Fruit fly (Drosophila melanogaster) whole organism, embryonic: ENCODE data around the gene CCAP.

Experiments
- Asciz ChIP-seq: fragments of 200-800 bp; sonication (Bioruptor generic); optimal IDR thresholded peaks from 2 replicates; lab custom pipeline; 2017; ENCODE audit warnings: missing biosample characterization, mild to moderate bottlenecking, missing genetic modification characterization, missing genetic modification reagents
- Atf6 ChIP-seq: fragments of 200-800 bp; sonication (Bioruptor generic); IDR thresholded peaks from 2 replicates; pipeline ENCODE4 v1.3.6; 2022; ENCODE audit warnings: missing biosample characterization, missing genetic modification characterization
- B-H1 ChIP-seq: fragments of 200-800 bp; sonication (Bioruptor generic); IDR thresholded peaks from 3 replicates; pipeline ENCODE4 v1.3.6; 2022; ENCODE audit warnings: missing biosample characterization, missing genetic modification characterization
- C15 ChIP-seq: fragments of 200-800 bp; sonication (Bioruptor generic); IDR thresholded peaks from 3 replicates; pipeline ENCODE4 v1.3.6; 2022; ENCODE audit warnings: missing biosample characterization, missing genetic modification characterization
- CG10209 ChIP-seq: fragments of 200-800 bp; sonication (Bioruptor generic); optimal IDR thresholded peaks from 3 replicates; lab custom pipeline; 2017; ENCODE audit warnings: missing biosample characterization, mild to moderate bottlenecking, missing genetic modification characterization, missing genetic modification reagents
- CG10979 ChIP-seq: fragments of 200-800 bp; sonication (Bioruptor generic); optimal IDR thresholded peaks from 2 replicates; lab custom pipeline; 2018; ENCODE audit warnings: missing biosample characterization, mild to moderate bottlenecking, missing genetic modification characterization, moderate library complexity
- CG11093 ChIP-seq: fragments of 200-800 bp; sonication (Bioruptor generic); IDR thresholded peaks from 3 replicates; pipeline ENCODE4 v1.3.6; 2022; ENCODE audit warnings: missing biosample characterization, missing genetic modification characterization
- CG14441 ChIP-seq: fragments of 200-800 bp; sonication (Bioruptor generic); IDR thresholded peaks from 2 replicates; pipeline ENCODE4 v1.3.6; 2022; ENCODE audit warnings: missing biosample characterization, missing genetic modification characterization
- CG14860 ChIP-seq: fragments of 200-800 bp; sonication (Bioruptor generic); IDR thresholded peaks from 3 replicates; pipeline ENCODE4 v1.3.6; 2022; ENCODE audit warnings: missing biosample characterization, missing genetic modification characterization; ENCODE audit not compliant: partially characterized antibody
- CG14965 ChIP-seq: fragments of 200-800 bp; sonication (Bioruptor generic); optimal IDR thresholded peaks from 2 replicates; lab custom pipeline; 2016; ENCODE audit warnings: missing biosample characterization, missing genetic modification characterization, borderline replicate concordance
- CG15011 ChIP-seq: fragments of 200-800 bp; sonication (Bioruptor generic); optimal IDR thresholded peaks from 3 replicates; lab custom pipeline; 2018; ENCODE audit warnings: missing biosample characterization, mild to moderate bottlenecking, missing genetic modification characterization
- CG1529 ChIP-seq: fragments of 200-800 bp; sonication (Bioruptor generic); optimal IDR thresholded peaks from 3 replicates; lab custom pipeline; 2018; ENCODE audit warnings: missing biosample characterization, missing genetic modification characterization
- CG16863 ChIP-seq: fragments of 200-800 bp; sonication (Bioruptor generic); optimal IDR thresholded peaks from 3 replicates; lab custom pipeline; 2016; ENCODE audit warnings: missing biosample characterization, missing genetic modification characterization
- CG2129 ChIP-seq: fragments of 200-800 bp; sonication (Bioruptor generic); IDR thresholded peaks from 2 replicates; pipeline ENCODE4 v1.3.6; 2022; ENCODE audit warnings: missing biosample characterization, missing genetic modification characterization; ENCODE audit not compliant: partially characterized antibody
- CG2712 ChIP-seq: fragments of 200-800 bp; optimal IDR thresholded peaks from 3 replicates; lab custom pipeline; 2019; ENCODE audit warnings: missing biosample characterization, mild to moderate bottlenecking, missing genetic modification characterization, moderate library complexity
- CG4617 ChIP-seq: fragments of 200-800 bp; sonication (Bioruptor generic); optimal IDR thresholded peaks from 3 replicates; lab custom pipeline; 2016; ENCODE audit warnings: missing biosample characterization, missing genetic modification characterization, borderline replicate concordance
- CG6254 ChIP-seq: fragments of 200-800 bp; sonication (Bioruptor generic); optimal IDR thresholded peaks from 3 replicates; lab custom pipeline; 2017; ENCODE audit warnings: mild to moderate bottlenecking, missing biosample characterization, missing genetic modification reagents, missing genetic modification characterization
- CG6765 ChIP-seq: fragments of 200-800 bp; sonication (Bioruptor generic); optimal IDR thresholded peaks from 3 replicates; lab custom pipeline; 2017; ENCODE audit warnings: missing biosample characterization, mild to moderate bottlenecking, missing genetic modification characterization
- CG6854 ChIP-seq: fragments of 200-800 bp; sonication (Bioruptor generic); optimal IDR thresholded peaks from 3 replicates; lab custom pipeline; 2017; ENCODE audit warnings: missing biosample characterization, mild to moderate bottlenecking, missing genetic modification characterization
- CG7963 ChIP-seq: fragments of 200-800 bp; sonication (Bioruptor generic); IDR thresholded peaks from 3 replicates; pipeline ENCODE4 v1.3.6; 2022; ENCODE audit warnings: missing biosample characterization, missing genetic modification characterization; ENCODE audit not compliant: partially characterized antibody
- CG8089 ChIP-seq: fragments of 200-800 bp; sonication (Bioruptor generic); optimal IDR thresholded peaks from 3 replicates; lab custom pipeline; 2016; ENCODE audit warnings: missing biosample characterization, missing genetic modification characterization
- CG8765 ChIP-seq: fragments of 200-800 bp; sonication (Bioruptor generic); IDR thresholded peaks from 2 replicates; pipeline ENCODE4 v1.3.6; 2022; ENCODE audit warnings: missing biosample characterization, missing genetic modification characterization
- CG8924 ChIP-seq: fragments of 200-800 bp; optimal IDR thresholded peaks from 3 replicates; lab custom pipeline; 2019; ENCODE audit warnings: missing biosample characterization, mild to moderate bottlenecking, missing genetic modification characterization, moderate library complexity
- CkIIα-i1 ChIP-seq: fragments of 200-800 bp; sonication (Bioruptor generic); IDR thresholded peaks from 2 replicates; pipeline ENCODE4 v1.3.6; 2022; ENCODE audit warnings: missing biosample characterization, missing genetic modification characterization
- D19A ChIP-seq: fragments of 200-800 bp; optimal IDR thresholded peaks from 3 replicates; lab custom pipeline; 2019; ENCODE audit warnings: missing biosample characterization, mild to moderate bottlenecking, missing genetic modification characterization, moderate library complexity
- Dp ChIP-seq: fragments of 200-800 bp; sonication (Bioruptor generic); optimal IDR thresholded peaks from 2 replicates; lab custom pipeline; 2018; ENCODE audit warnings: missing biosample characterization, mild to moderate bottlenecking, missing genetic modification characterization, moderate library complexity
- Eip74EF ChIP-seq, 2 experiments: fragments of 200-800 bp in 1 of 2; fragments of >200 bp in 1 of 2; sonication (Bioruptor generic) in 1 of 2; optimal IDR thresholded peaks; 2 replicates each; lab custom pipeline; 2017 to 2019; ENCODE audit warnings: missing biosample characterization in 2 of 2, missing genetic modification characterization in 2 of 2, mild to moderate bottlenecking in 1 of 2, moderate library complexity in 1 of 2
- HLH3B ChIP-seq: fragments of 200-800 bp; sonication (Bioruptor generic); IDR thresholded peaks from 2 replicates; pipeline ENCODE4 v1.3.6; 2022; ENCODE audit warnings: missing biosample characterization, missing genetic modification characterization
- Hmr ChIP-seq: fragments of 200-800 bp; sonication (Bioruptor generic); optimal IDR thresholded peaks from 3 replicates; lab custom pipeline; 2017; ENCODE audit warnings: mild to moderate bottlenecking, missing biosample characterization, missing genetic modification reagents, missing genetic modification characterization
- Hsf ChIP-seq: fragments of 200-800 bp; sonication (Bioruptor generic); optimal IDR thresholded peaks from 3 replicates; lab custom pipeline; 2016; ENCODE audit warnings: missing biosample characterization, missing genetic modification characterization
- Lim3 ChIP-seq: fragments of 200-800 bp; sonication (Bioruptor generic); IDR thresholded peaks from 2 replicates; pipeline ENCODE4 v1.3.6; 2022; ENCODE audit warnings: missing biosample characterization, missing genetic modification characterization
- Sry-δ ChIP-seq: fragments of 200-800 bp; sonication (Bioruptor generic); optimal IDR thresholded peaks from 2 replicates; lab custom pipeline; 2016; ENCODE audit warnings: missing biosample characterization, missing genetic modification characterization
- Ssrp ChIP-seq: fragments of 200-800 bp; sonication (Bioruptor generic); optimal IDR thresholded peaks from 2 replicates; lab custom pipeline; 2018; ENCODE audit warnings: missing biosample characterization, mild to moderate bottlenecking, missing genetic modification characterization, moderate library complexity
- TFAM ChIP-seq: fragments of 200-800 bp; sonication (Bioruptor generic); optimal IDR thresholded peaks from 2 replicates; lab custom pipeline; 2017; ENCODE audit warnings: missing biosample characterization, missing genetic modification characterization, inconsistent platforms
- ara ChIP-seq: fragments of 200-800 bp; sonication (Bioruptor generic); IDR thresholded peaks from 2 replicates; pipeline ENCODE4 v1.3.6; 2022; ENCODE audit warnings: missing biosample characterization, missing genetic modification characterization
- btn ChIP-seq: fragments of 200-800 bp; sonication (Bioruptor generic); optimal IDR thresholded peaks from 2 replicates; lab custom pipeline; 2016; ENCODE audit warnings: missing biosample characterization, missing genetic modification characterization
- caup ChIP-seq: fragments of 200-800 bp; sonication (Bioruptor generic); optimal IDR thresholded peaks from 3 replicates; lab custom pipeline; 2017; ENCODE audit warnings: missing biosample characterization, mild to moderate bottlenecking, missing genetic modification characterization, moderate library complexity; ENCODE audit not compliant: severe bottlenecking
- esg ChIP-seq: fragments of 200-800 bp; sonication (Bioruptor generic); conservative IDR thresholded peaks from 2 replicates; pipeline ENCODE4 v1.3.6; 2022; ENCODE audit warnings: missing biosample characterization, missing genetic modification characterization
- ewg ChIP-seq: fragments of 200-800 bp; sonication (Bioruptor generic); optimal IDR thresholded peaks from 3 replicates; lab custom pipeline; 2017; ENCODE audit warnings: mild to moderate bottlenecking, missing biosample characterization, missing genetic modification reagents, missing genetic modification characterization
- gfzf ChIP-seq: fragments of 200-800 bp; sonication (Bioruptor generic); optimal IDR thresholded peaks from 2 replicates; lab custom pipeline; 2016; ENCODE audit warnings: missing biosample characterization, mild to moderate bottlenecking, missing genetic modification characterization, moderate library complexity
- jigr1 ChIP-seq: fragments of 200-800 bp; sonication (Bioruptor generic); IDR thresholded peaks from 3 replicates; pipeline ENCODE4 v1.3.6; 2022; ENCODE audit warnings: missing biosample characterization, missing genetic modification characterization
- lmd ChIP-seq: fragments of 200-800 bp; sonication (Bioruptor generic); IDR thresholded peaks from 2 replicates; pipeline ENCODE4 v1.3.6; 2022; ENCODE audit warnings: missing biosample characterization, missing genetic modification characterization
- nau ChIP-seq: fragments of 200-800 bp; sonication (Bioruptor generic); optimal IDR thresholded peaks from 3 replicates; lab custom pipeline; 2017; ENCODE audit warnings: missing biosample characterization, mild to moderate bottlenecking, missing genetic modification characterization, missing genetic modification reagents
- nerfin-2 ChIP-seq: fragments of 200-800 bp; sonication (Bioruptor generic); IDR thresholded peaks from 2 replicates; pipeline ENCODE4 v1.3.6; 2022; ENCODE audit warnings: missing biosample characterization, missing genetic modification characterization; ENCODE audit not compliant: partially characterized antibody
- ranshi ChIP-seq: fragments of 200-800 bp; sonication (Bioruptor generic); IDR thresholded peaks from 2 replicates; pipeline ENCODE4 v1.3.6; 2022; ENCODE audit warnings: missing biosample characterization, missing genetic modification characterization
- run ChIP-seq: fragments of 200-800 bp; sonication (Bioruptor generic); optimal IDR thresholded peaks from 3 replicates; lab custom pipeline; 2018; ENCODE audit warnings: missing biosample characterization, mild to moderate bottlenecking, missing genetic modification characterization
- salm ChIP-seq: fragments of 200-800 bp; sonication (Bioruptor generic); optimal IDR thresholded peaks from 2 replicates; lab custom pipeline; 2018; ENCODE audit warnings: missing biosample characterization, mild to moderate bottlenecking, missing genetic modification characterization
- scrt ChIP-seq: fragments of 200-800 bp; sonication (Bioruptor generic); optimal IDR thresholded peaks from 2 replicates; lab custom pipeline; 2018; ENCODE audit warnings: missing biosample characterization, mild to moderate bottlenecking, missing genetic modification characterization, moderate library complexity
- slp2 ChIP-seq: fragments of 200-800 bp; sonication (Bioruptor generic); optimal IDR thresholded peaks from 2 replicates; lab custom pipeline; 2016; ENCODE audit warnings: missing biosample characterization, missing genetic modification characterization
- sob ChIP-seq: fragments of 200-800 bp; sonication (Bioruptor generic); IDR thresholded peaks from 2 replicates; pipeline ENCODE4 v1.3.6; 2022; ENCODE audit warnings: missing biosample characterization, missing genetic modification characterization

The CCAP gene

dm6 chr3R:22673528-22673959 is 28.3 kb downstream of the CCAP start (continued):
- TF ChIP-seq CG15011 (GFP tag; lab: Kevin White, UChicago) (peak; percentile 31), B-H1 (GFP tag; lab: Robert Waterston, UW) (no peak), ranshi (GFP tag; lab: Robert Waterston, UW) (no peak), D19A (tag; lab: Kevin White, UChicago) (peak; percentile 74), scrt (GFP tag; lab: Kevin White, UChicago) (no peak), CG6765 (GFP tag; lab: Kevin White, UChicago) (no peak), TFAM (GFP tag; lab: Kevin White, UChicago) (no peak), CG2712 (peak; percentile 91), HLH3B (GFP tag; lab: Robert Waterston, UW) (peak; percentile 31; the same call in 1 of the 2 replicates), gfzf (GFP tag; lab: Kevin White, UChicago) (no peak), CG8089 (GFP tag; lab: Kevin White, UChicago) (peak; percentile 67), run (tag; lab: Kevin White, UChicago) (no peak), CG8765 (peak; percentile 72), btn (GFP tag; lab: Kevin White, UChicago) (peak; percentile 33), Asciz (peak; percentile 44), ewg (GFP tag; lab: Kevin White, UChicago) (peak; percentile 44), CG2129 (GFP tag; lab: Robert Waterston, UW) (no peak), CG10979 (tag; lab: Kevin White, UChicago) (peak; percentile 92), CG14965 (no peak), CG6854 (GFP tag; lab: Kevin White, UChicago) (peak; percentile 24), jigr1 (no peak), CG14860 (GFP tag; lab: Robert Waterston, UW) (no peak), CG10209 (peak; percentile 80), CG8924 (tag; lab: Kevin White, UChicago) (peak; percentile 89), sob (0 out of 2 replicates have a peak, but pooled peaks have one; percentile 7), Sry-δ (GFP tag; lab: Kevin White, UChicago) (peak; percentile 32), CG1529 (GFP tag; lab: Kevin White, UChicago) (peak; percentile 72), CG7963 (GFP tag; lab: Robert Waterston, UW) (no peak), lmd (GFP tag; lab: Robert Waterston, UW) (peak; percentile 59), caup (GFP tag; lab: Kevin White, UChicago) (peak; percentile 57), C15 (GFP tag; lab: Robert Waterston, UW) (no peak), Lim3 (GFP tag; lab: Robert Waterston, UW) (no peak), CG11093 (0 out of 3 replicates have a peak, but pooled peaks have one; percentile 50), Hmr (GFP tag; lab: Kevin White, UChicago) (peak; percentile 50), nau (no peak), salm (tag; lab: Kevin White, UChicago) (no peak), ara (GFP tag; lab: Robert Waterston, UW) (0 out of 2 replicates have a peak, but pooled peaks have one; percentile 23), CG4617 (peak; percentile 7), esg (GFP tag; lab: Robert Waterston, UW) (no peak), slp2 (GFP tag; lab: Kevin White, UChicago) (peak; percentile 50), Eip74EF (GFP tag; optimal IDR thresholded peaks at IDR 0.05; lab: Kevin White, UChicago) (peak in 1 of 2 experiments; percentile 36), CG14441 (peak; percentile 41; the same call in 1 of the 2 replicates), CG16863 (GFP tag; lab: Kevin White, UChicago) (peak; percentile 73), nerfin-2 (GFP tag; lab: Robert Waterston, UW) (no peak), Atf6 (no peak), Ssrp (tag; lab: Kevin White, UChicago) (peak; percentile 70), Hsf (peak; percentile 75), Dp (GFP tag; lab: Kevin White, UChicago) (no peak), CkIIα-i1 (no peak), CG6254 (GFP tag; lab: Kevin White, UChicago) (peak; percentile 69)
